Worm (Caenorhabditis elegans): ENCODE measurements around the gene fbxa-74.

DNA sequence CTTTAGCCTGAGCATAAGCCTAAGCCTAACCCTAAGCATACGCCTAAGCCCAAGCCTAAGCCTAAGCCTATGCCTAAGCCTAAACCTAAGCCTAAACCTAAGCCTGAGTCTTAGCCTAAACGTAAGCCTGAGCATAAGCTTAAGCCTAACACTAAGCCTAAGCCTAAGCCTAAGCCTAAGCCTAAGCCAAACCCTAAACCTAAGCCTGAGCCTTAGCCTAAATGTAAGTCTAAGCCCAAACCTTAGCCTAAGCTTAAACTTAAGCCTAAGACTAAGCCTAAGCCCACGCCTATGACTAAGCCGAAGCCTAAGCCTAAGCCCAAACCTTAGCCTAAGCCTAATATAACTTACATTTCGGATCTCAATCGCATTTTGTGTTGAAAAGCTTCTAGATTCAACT lies 5.2 kb upstream of the fbxa-74 start:
- TF ChIP-seq unc-55 (GFP tag; optimal IDR thresholded peaks at IDR 0.05) (no peak), sdc-2 (tag; optimal IDR thresholded peaks at IDR 0.05) (no peak), fkh-10 (GFP tag; optimal IDR thresholded peaks at IDR 0.05) (no peak), nhr-11 (tag; optimal IDR thresholded peaks at IDR 0.05) (no peak), tbx-2 (tag; optimal IDR thresholded peaks at IDR 0.05) (no peak), elt-2 (tag; optimal IDR thresholded peaks at IDR 0.05) (no peak)

Data from whole organism, late embryonic.